Fruit fly (Drosophila melanogaster) whole organism, embryonic: Measurements from ENCODE around the gene CG12643.

Experiments
- Abd-B ChIP-seq: fragments of 200-800 bp; sonication (Bioruptor generic); optimal IDR thresholded peaks from 2 replicates; lab custom pipeline; 2018; ENCODE audit warnings: missing biosample characterization, mild to moderate bottlenecking, missing genetic modification characterization, moderate library complexity
- Bdp1 ChIP-seq: fragments of 200-800 bp; sonication (Bioruptor generic); optimal IDR thresholded peaks from 3 replicates; lab custom pipeline; 2016; ENCODE audit warnings: missing biosample characterization, missing genetic modification characterization
- Bgb ChIP-seq: fragments of 200-800 bp; sonication (Bioruptor generic); IDR thresholded peaks from 2 replicates; pipeline ENCODE4 v1.3.6; 2022; ENCODE audit warnings: missing biosample characterization, missing genetic modification characterization; ENCODE audit not compliant: partially characterized antibody
- C15 ChIP-seq: fragments of 200-800 bp; sonication (Bioruptor generic); IDR thresholded peaks from 3 replicates; pipeline ENCODE4 v1.3.6; 2022; ENCODE audit warnings: missing biosample characterization, missing genetic modification characterization
- CG10366 ChIP-seq: fragments of 200-800 bp; sonication (Bioruptor generic); IDR thresholded peaks from 2 replicates; pipeline ENCODE4 v1.3.6; 2022; ENCODE audit warnings: missing biosample characterization, missing genetic modification characterization
- CG10431 ChIP-seq: fragments of 200-800 bp; sonication (Bioruptor generic); optimal IDR thresholded peaks from 3 replicates; lab custom pipeline; 2018; ENCODE audit warnings: missing biosample characterization, mild to moderate bottlenecking, missing genetic modification characterization
- CG11093 ChIP-seq: fragments of 200-800 bp; sonication (Bioruptor generic); IDR thresholded peaks from 3 replicates; pipeline ENCODE4 v1.3.6; 2022; ENCODE audit warnings: missing biosample characterization, missing genetic modification characterization
- CG11456 ChIP-seq: fragments of 200-800 bp; sonication (Bioruptor generic); IDR thresholded peaks from 3 replicates; pipeline ENCODE4 v1.3.6; 2022; ENCODE audit warnings: missing biosample characterization, missing genetic modification characterization
- CG12299 ChIP-seq: fragments of 200-800 bp; sonication (Bioruptor generic); optimal IDR thresholded peaks from 2 replicates; lab custom pipeline; 2018; ENCODE audit warnings: missing biosample characterization, mild to moderate bottlenecking, missing genetic modification characterization
- CG12942 ChIP-seq: fragments of 200-800 bp; sonication (Bioruptor generic); optimal IDR thresholded peaks from 3 replicates; lab custom pipeline; 2016; ENCODE audit warnings: missing biosample characterization, missing genetic modification characterization
- CG13123 ChIP-seq: fragments of 200-800 bp; sonication (Bioruptor generic); optimal IDR thresholded peaks from 2 replicates; lab custom pipeline; 2016; ENCODE audit warnings: missing biosample characterization, missing genetic modification characterization
- CG15601 ChIP-seq: fragments of 200-800 bp; sonication (Bioruptor generic); optimal IDR thresholded peaks from 3 replicates; lab custom pipeline; 2019; ENCODE audit warnings: missing biosample characterization, mild to moderate bottlenecking, missing genetic modification characterization, moderate library complexity
- CG1603 ChIP-seq: fragments of 200-800 bp; sonication (Bioruptor generic); optimal IDR thresholded peaks from 2 replicates; lab custom pipeline; 2019; ENCODE audit warnings: missing biosample characterization, mild to moderate bottlenecking, missing genetic modification characterization, moderate library complexity
- CG16813 ChIP-seq: fragments of 200-800 bp; sonication (Bioruptor generic); IDR thresholded peaks from 3 replicates; pipeline ENCODE4 v1.3.6; 2022; ENCODE audit warnings: missing biosample characterization, missing genetic modification characterization; ENCODE audit not compliant: partially characterized antibody
- CG18262 ChIP-seq: fragments of 200-800 bp; optimal IDR thresholded peaks from 3 replicates; lab custom pipeline; 2019; ENCODE audit warnings: missing biosample characterization, mild to moderate bottlenecking, missing genetic modification characterization, moderate library complexity
- CG2116 ChIP-seq: fragments of 200-800 bp; sonication (Bioruptor generic); optimal IDR thresholded peaks from 3 replicates; lab custom pipeline; 2018; ENCODE audit warnings: missing biosample characterization, mild to moderate bottlenecking, missing genetic modification characterization
- CG2678 ChIP-seq: fragments of 200-800 bp; sonication (Bioruptor generic); optimal IDR thresholded peaks from 3 replicates; lab custom pipeline; 2019; ENCODE audit warnings: missing biosample characterization, mild to moderate bottlenecking, missing genetic modification characterization, moderate library complexity
- CG4282 ChIP-seq: fragments of 200-800 bp; sonication (Bioruptor generic); optimal IDR thresholded peaks from 2 replicates; lab custom pipeline; 2016; ENCODE audit warnings: missing biosample characterization, missing genetic modification characterization
- CG8089 ChIP-seq: fragments of 200-800 bp; sonication (Bioruptor generic); optimal IDR thresholded peaks from 3 replicates; lab custom pipeline; 2016; ENCODE audit warnings: missing biosample characterization, missing genetic modification characterization
- CG8359 ChIP-seq: fragments of 200-800 bp; sonication (Bioruptor generic); optimal IDR thresholded peaks from 2 replicates; lab custom pipeline; 2017; ENCODE audit warnings: missing biosample characterization, mild to moderate bottlenecking, missing genetic modification characterization, borderline replicate concordance
- CG8944 ChIP-seq: fragments of 200-800 bp; sonication (Bioruptor generic); optimal IDR thresholded peaks from 3 replicates; lab custom pipeline; 2016; ENCODE audit warnings: missing biosample characterization, missing genetic modification characterization
- Chrac-16 ChIP-seq: fragments of 200-800 bp; sonication (Bioruptor generic); optimal IDR thresholded peaks from 3 replicates; lab custom pipeline; 2016; ENCODE audit warnings: missing biosample characterization, missing genetic modification characterization
- D19B ChIP-seq: fragments of 200-800 bp; sonication (Bioruptor generic); optimal IDR thresholded peaks from 2 replicates; lab custom pipeline; 2017; ENCODE audit warnings: missing biosample characterization, mild to moderate bottlenecking, missing genetic modification characterization
- Dad ChIP-seq: fragments of 200-800 bp; sonication (Bioruptor generic); optimal IDR thresholded peaks from 3 replicates; lab custom pipeline; 2016; ENCODE audit warnings: missing biosample characterization, missing genetic modification characterization
- Elba2 ChIP-seq: fragments of 200-800 bp; sonication (Bioruptor generic); optimal IDR thresholded peaks from 3 replicates; lab custom pipeline; 2016; ENCODE audit warnings: missing biosample characterization, missing genetic modification characterization
- Ets65A ChIP-seq: fragments of 200-800 bp; sonication (Bioruptor generic); peaks from one replicate; lab custom pipeline; 2016; ENCODE audit warnings: missing biosample characterization, missing genetic modification characterization
- Ets97D ChIP-seq: fragments of 200-800 bp; sonication (Bioruptor generic); optimal IDR thresholded peaks from 3 replicates; lab custom pipeline; 2016; ENCODE audit warnings: missing biosample characterization, missing genetic modification characterization
- Fer1 ChIP-seq: fragments of 200-800 bp; sonication (Bioruptor generic); optimal IDR thresholded peaks from 2 replicates; lab custom pipeline; 2017; ENCODE audit warnings: missing biosample characterization, mild to moderate bottlenecking, missing genetic modification characterization
- HLHmδ ChIP-seq: fragments of 200-800 bp; sonication (Bioruptor generic); optimal IDR thresholded peaks from 2 replicates; lab custom pipeline; 2018; ENCODE audit warnings: missing biosample characterization, mild to moderate bottlenecking, missing genetic modification characterization, moderate library complexity
- MBD-R2 ChIP-seq: fragments of 200-800 bp; sonication (Bioruptor generic); IDR thresholded peaks from 2 replicates; pipeline ENCODE4 v1.3.6; 2022; ENCODE audit warnings: missing biosample characterization, missing genetic modification characterization
- Meics ChIP-seq: fragments of 200-800 bp; sonication (Bioruptor generic); optimal IDR thresholded peaks from 2 replicates; lab custom pipeline; 2017; ENCODE audit warnings: missing biosample characterization, mild to moderate bottlenecking, missing genetic modification characterization
- Myb ChIP-seq: fragments of 200-800 bp; sonication (Bioruptor generic); optimal IDR thresholded peaks from 2 replicates; lab custom pipeline; 2016; ENCODE audit warnings: missing biosample characterization, missing genetic modification characterization
- NFAT ChIP-seq: fragments of 200-800 bp; sonication (Bioruptor generic); IDR thresholded peaks from 2 replicates; pipeline ENCODE4 v1.3.6; 2022; ENCODE audit warnings: missing biosample characterization, missing genetic modification characterization
- Trl ChIP-seq, 3 experiments: fragments of >200 bp in 2 of 3; fragments of 200-800 bp in 1 of 3; sonication (Bioruptor generic) in 1 of 3; optimal IDR thresholded peaks; 2 replicates in 1 of 3; 3 replicates in 2 of 3; lab custom pipeline; 2016 to 2017; ENCODE audit warnings: missing biosample characterization in 1 of 3, missing genetic modification characterization in 1 of 3
- aop ChIP-seq: fragments of 200-800 bp; sonication (Bioruptor generic); IDR thresholded peaks from 2 replicates; pipeline ENCODE4 v1.3.6; 2022; ENCODE audit warnings: missing biosample characterization, missing genetic modification characterization
- ci ChIP-seq: fragments of 200-800 bp; sonication (Bioruptor generic); IDR thresholded peaks from 3 replicates; pipeline ENCODE4 v1.3.6; 2022; ENCODE audit warnings: missing biosample characterization, missing genetic modification characterization
- cwo ChIP-seq: fragments of 200-800 bp; sonication (Bioruptor generic); optimal IDR thresholded peaks from 3 replicates; lab custom pipeline; 2017; ENCODE audit warnings: missing biosample characterization, missing genetic modification characterization, mild to moderate bottlenecking, moderate library complexity, missing genetic modification reagents
- dan ChIP-seq: fragments of 200-800 bp; sonication (Bioruptor generic); IDR thresholded peaks from 2 replicates; pipeline ENCODE4 v1.3.6; 2022; ENCODE audit warnings: missing biosample characterization, missing genetic modification characterization
- ewg ChIP-seq: fragments of 200-800 bp; sonication (Bioruptor generic); optimal IDR thresholded peaks from 3 replicates; lab custom pipeline; 2017; ENCODE audit warnings: mild to moderate bottlenecking, missing biosample characterization, missing genetic modification reagents, missing genetic modification characterization
- h ChIP-seq: fragments of >200 bp; optimal IDR thresholded peaks from 2 replicates; lab custom pipeline; 2017
- klu ChIP-seq: fragments of 200-800 bp; sonication (Bioruptor generic); IDR thresholded peaks from 2 replicates; pipeline ENCODE4 v1.3.6; 2022; ENCODE audit warnings: missing biosample characterization, missing genetic modification characterization
- kni ChIP-seq: fragments of 200-800 bp; sonication (Bioruptor generic); optimal IDR thresholded peaks from 3 replicates; lab custom pipeline; 2017; ENCODE audit warnings: mild to moderate bottlenecking, missing biosample characterization, missing genetic modification reagents, missing genetic modification characterization
- knrl ChIP-seq: fragments of 200-800 bp; sonication (Bioruptor generic); IDR thresholded peaks from 3 replicates; pipeline ENCODE4 v1.3.6; 2022; ENCODE audit warnings: missing biosample characterization, missing genetic modification characterization; ENCODE audit not compliant: partially characterized antibody
- luna ChIP-seq: fragments of 200-800 bp; sonication (Bioruptor generic); optimal IDR thresholded peaks from 2 replicates; lab custom pipeline; 2016; ENCODE audit warnings: missing biosample characterization, missing genetic modification characterization
- pnt ChIP-seq: fragments of 200-800 bp; sonication (Bioruptor generic); optimal IDR thresholded peaks from 3 replicates; lab custom pipeline; 2016; ENCODE audit warnings: missing biosample characterization, missing genetic modification characterization
- slbo ChIP-seq: fragments of 200-800 bp; sonication (Bioruptor generic); IDR thresholded peaks from 2 replicates; pipeline ENCODE4 v1.3.6; 2022; ENCODE audit warnings: missing biosample characterization, missing genetic modification characterization
- sna ChIP-seq: fragments of 200-800 bp; sonication (Bioruptor generic); IDR thresholded peaks from 2 replicates; pipeline ENCODE4 v1.3.6; 2022; ENCODE audit warnings: missing biosample characterization, missing genetic modification characterization; ENCODE audit not compliant: partially characterized antibody
- tap ChIP-seq: fragments of 200-800 bp; optimal IDR thresholded peaks from 3 replicates; lab custom pipeline; 2019; ENCODE audit warnings: missing biosample characterization, mild to moderate bottlenecking, missing genetic modification characterization, moderate library complexity
- tio ChIP-seq: fragments of 200-800 bp; sonication (Bioruptor generic); optimal IDR thresholded peaks from 2 replicates; lab custom pipeline; 2017; ENCODE audit warnings: missing biosample characterization, missing genetic modification characterization, inconsistent platforms
- tll ChIP-seq, 2 experiments: fragments of 200-800 bp in 1 of 2; fragments of >200 bp in 1 of 2; sonication (Bioruptor generic) in 1 of 2; optimal IDR thresholded peaks; 2 replicates each; lab custom pipeline; 2017 to 2019; ENCODE audit warnings: missing biosample characterization in 2 of 2, missing genetic modification characterization in 2 of 2, mild to moderate bottlenecking in 1 of 2, moderate library complexity in 1 of 2
- yki ChIP-seq: fragments of >200 bp; optimal IDR thresholded peaks from 3 replicates; lab custom pipeline; 2018
- zfh1 ChIP-seq: fragments of 200-800 bp; sonication (Bioruptor generic); IDR thresholded peaks from 3 replicates; pipeline ENCODE4 v1.3.6; 2022; ENCODE audit warnings: missing biosample characterization, missing genetic modification characterization

Gene CG12643

DNA sequence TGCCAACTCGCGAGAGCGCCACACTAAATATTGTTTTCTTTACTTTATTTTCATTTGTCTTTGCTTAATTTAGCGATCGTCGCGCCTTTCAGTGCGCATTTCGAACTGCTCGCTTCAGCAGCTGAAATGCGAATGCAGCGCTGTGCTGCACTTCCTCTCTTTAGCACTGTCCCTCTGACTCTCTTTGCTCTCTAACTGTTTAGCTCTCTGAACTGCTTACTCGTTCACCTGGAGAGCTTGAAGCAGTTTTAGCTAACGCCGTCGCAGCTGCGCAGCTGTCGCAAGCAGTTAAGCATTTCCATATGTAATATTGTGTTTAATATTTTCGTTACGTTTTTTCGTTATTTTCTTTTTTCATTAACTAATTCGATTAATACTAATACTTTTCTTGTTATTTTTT, 43.9 kb upstream of the CG12643 start (continued):
- TF ChIP-seq CG2678 (tag; lab: Kevin White, UChicago) = no peak
- no peak for TF ChIP-seq Bgb (GFP tag; lab: Robert Waterston, UW)
- no peak for TF ChIP-seq CG10431 (GFP tag; lab: Kevin White, UChicago)
- no peak for TF ChIP-seq CG16813 (GFP tag; lab: Robert Waterston, UW)
- TF ChIP-seq CG11093 (GFP tag; lab: Robert Waterston, UW) = no peak
- TF ChIP-seq Abd-B (GFP tag; lab: Kevin White, UChicago) = no peak
- TF ChIP-seq yki (lab: Kevin White, UChicago) = peak; percentile 16
- TF ChIP-seq Chrac-16 (GFP tag; lab: Kevin White, UChicago) = no peak
- no peak for TF ChIP-seq CG10366 (GFP tag; lab: Robert Waterston, UW)
- TF ChIP-seq dan (GFP tag; lab: Robert Waterston, UW) = no peak
- no peak for TF ChIP-seq Fer1 (GFP tag; lab: Kevin White, UChicago)
- TF ChIP-seq CG8944 (GFP tag; lab: Kevin White, UChicago) = no peak
- TF ChIP-seq zfh1 (GFP tag; lab: Robert Waterston, UW) = 0 out of 3 replicates have a peak, but pooled peaks have one; percentile 12
- no peak for TF ChIP-seq pnt (GFP tag; lab: Kevin White, UChicago)
- TF ChIP-seq CG4282 = no peak
- TF ChIP-seq tio = no peak
- peak; percentile 1 for TF ChIP-seq Ets65A
- no peak for TF ChIP-seq Bdp1
- no peak for TF ChIP-seq Myb (GFP tag; lab: Kevin White, UChicago)
- TF ChIP-seq CG18262 = no peak
- TF ChIP-seq CG15601 (tag; lab: Kevin White, UChicago) = no peak
- no peak for TF ChIP-seq CG12942
- no peak for TF ChIP-seq CG11456 (GFP tag; lab: Robert Waterston, UW)
- no peak for TF ChIP-seq cwo (GFP tag; lab: Kevin White, UChicago)
- TF ChIP-seq Trl (optimal IDR thresholded peaks at IDR 0.05; lab: Kevin White, UChicago) = peak; percentile 30 to 73
- no peak for TF ChIP-seq Trl (GFP tag; optimal IDR thresholded peaks at IDR 0.05; lab: Kevin White, UChicago)
- no peak for TF ChIP-seq CG8089 (GFP tag; lab: Kevin White, UChicago)
- TF ChIP-seq MBD-R2 (GFP tag; lab: Robert Waterston, UW) = no peak
- TF ChIP-seq tap (tag; lab: Kevin White, UChicago) = no peak
- no peak for TF ChIP-seq NFAT (GFP tag; lab: Robert Waterston, UW)
- no peak for TF ChIP-seq CG8359 (GFP tag; lab: Kevin White, UChicago)
- TF ChIP-seq ewg (GFP tag; lab: Kevin White, UChicago) = peak; percentile 33
- TF ChIP-seq knrl (GFP tag; lab: Robert Waterston, UW) = 0 out of 3 replicates have a peak, but pooled peaks have one; percentile 16
- TF ChIP-seq Meics (GFP tag; lab: Kevin White, UChicago) = no peak
- TF ChIP-seq Elba2 (GFP tag; lab: Kevin White, UChicago) = no peak
- TF ChIP-seq luna = no peak
- TF ChIP-seq CG13123 (GFP tag; lab: Kevin White, UChicago) = no peak
- TF ChIP-seq Ets97D (GFP tag; lab: Kevin White, UChicago) = no peak
- no peak for TF ChIP-seq tll (GFP tag; optimal IDR thresholded peaks at IDR 0.05; lab: Kevin White, UChicago)
- TF ChIP-seq ci (GFP tag; lab: Robert Waterston, UW) = peak; percentile 68; the same call in 2 of the 3 replicates
- peak; percentile 42 for TF ChIP-seq CG2116 (GFP tag; lab: Kevin White, UChicago)
- no peak for TF ChIP-seq kni (GFP tag; lab: Kevin White, UChicago)
- no peak for TF ChIP-seq slbo (GFP tag; lab: Robert Waterston, UW)
- TF ChIP-seq Dad (GFP tag; lab: Kevin White, UChicago) = no peak
- no peak for TF ChIP-seq C15 (GFP tag; lab: Robert Waterston, UW)
- no peak for TF ChIP-seq D19B (GFP tag; lab: Kevin White, UChicago)
- TF ChIP-seq aop (GFP tag; lab: Robert Waterston, UW) = no peak
- TF ChIP-seq CG1603 (tag; lab: Kevin White, UChicago) = no peak
- TF ChIP-seq h (lab: Kevin White, UChicago) = no peak
- TF ChIP-seq sna = no peak
- TF ChIP-seq klu = no peak
- peak; percentile 22 for TF ChIP-seq HLHmδ (GFP tag; lab: Kevin White, UChicago)
- TF ChIP-seq CG12299 = no peak
